Worm (Caenorhabditis elegans) whole organism, late embryonic: Measurements from ENCODE around the gene F13D12.3.

Experiments used
- C38D4.7 ChIP-seq: fragments of 200-800 bp; sonication (Bioruptor generic); optimal IDR thresholded peaks from 2 replicates; lab custom pipeline; 2018; ENCODE audit warnings: mild to moderate bottlenecking, missing genetic modification characterization, moderate library complexity, missing compliant biosample characterization
- K09A11.1 ChIP-seq: sonication (generic microtip); optimal IDR thresholded peaks from 2 replicates; lab custom pipeline; 2017; ENCODE audit warnings: antibody characterized with exemption, mild to moderate bottlenecking, missing genetic modification characterization, missing compliant biosample characterization; ENCODE audit not compliant: insufficient read depth
- ama-1 ChIP-seq: fragments of 150-350 bp; optimal IDR thresholded peaks from 2 replicates; lab custom pipeline; 2014
- ceh-24 ChIP-seq: sonication (generic microtip); optimal IDR thresholded peaks from 2 replicates; lab custom pipeline; 2016; ENCODE audit warnings: mild to moderate bottlenecking, missing genetic modification characterization, missing compliant biosample characterization
- ceh-45 ChIP-seq: fragments of 200-800 bp; sonication (Bioruptor generic); IDR thresholded peaks from 2 replicates; pipeline ENCODE4 v1.3.6; 2022; ENCODE audit warnings: missing genetic modification reagents, missing genetic modification characterization, missing compliant biosample characterization
- ceh-9 ChIP-seq: sonication (generic microtip); optimal IDR thresholded peaks from 2 replicates; lab custom pipeline; 2016; ENCODE audit warnings: mild to moderate bottlenecking, missing genetic modification characterization, inconsistent platforms, missing compliant biosample characterization
- dmd-4 ChIP-seq: sonication (generic microtip); optimal IDR thresholded peaks from 2 replicates; lab custom pipeline; 2016; ENCODE audit warnings: borderline replicate concordance, missing genetic modification characterization, missing compliant biosample characterization
- lim-6 ChIP-seq: sonication (generic microtip); optimal IDR thresholded peaks from 2 replicates; lab custom pipeline; 2016; ENCODE audit warnings: missing genetic modification characterization, missing compliant biosample characterization
- madf-2 ChIP-seq: sonication (generic microtip); optimal IDR thresholded peaks from 2 replicates; lab custom pipeline; 2017; ENCODE audit warnings: missing genetic modification characterization, missing compliant biosample characterization
- nhr-11 ChIP-seq: fragments of 150-350 bp; optimal IDR thresholded peaks from 2 replicates; lab custom pipeline; 2014; ENCODE audit warnings: missing biosample characterization, missing genetic modification characterization
- npax-4 ChIP-seq: sonication (generic microtip); optimal IDR thresholded peaks from 2 replicates; lab custom pipeline; 2016; ENCODE audit warnings: missing genetic modification characterization, missing compliant biosample characterization
- pag-3 ChIP-seq: sonication (generic microtip); optimal IDR thresholded peaks from 2 replicates; lab custom pipeline; 2016; ENCODE audit warnings: missing compliant biosample characterization, missing genetic modification characterization, borderline replicate concordance
- sox-2 ChIP-seq: fragments of 200-800 bp; sonication (Bioruptor generic); IDR thresholded peaks from 2 replicates; pipeline ENCODE4 v1.3.6; 2022; ENCODE audit warnings: missing genetic modification reagents, missing genetic modification characterization, missing compliant biosample characterization

- no peak for TF ChIP-seq ceh-9 (tag; lab: Kevin White, UChicago)
- TF ChIP-seq nhr-11 (tag; lab: Kevin White, UChicago) = no peak
- no peak for TF ChIP-seq sox-2 (GFP tag; lab: Robert Waterston, UW)
- TF ChIP-seq pag-3 (tag; lab: Kevin White, UChicago) = no peak
- no peak for TF ChIP-seq C38D4.7 (GFP tag; lab: Kevin White, UChicago)
- TF ChIP-seq madf-2 (tag; lab: Kevin White, UChicago) = no peak
- no peak for TF ChIP-seq lim-6 (tag; lab: Kevin White, UChicago)
- TF ChIP-seq npax-4 = no peak
- TF ChIP-seq ceh-45 (GFP tag; lab: Robert Waterston, UW) = no peak
- TF ChIP-seq ceh-24 (tag; lab: Kevin White, UChicago) = no peak
- TF ChIP-seq ama-1 (lab: Kevin White, UChicago) = no peak
- no peak for TF ChIP-seq dmd-4 (tag; lab: Kevin White, UChicago)
- no peak for TF ChIP-seq K09A11.1 (tag; lab: Kevin White, UChicago)
Observed at ce11 chrII:11739199-11739598, 19.0 kb downstream of the F13D12.3 start, which contains the start of gene ctsa-1.2.
